Worm (Caenorhabditis elegans): Measurements from ENCODE around the gene npax-3.

DNA sequence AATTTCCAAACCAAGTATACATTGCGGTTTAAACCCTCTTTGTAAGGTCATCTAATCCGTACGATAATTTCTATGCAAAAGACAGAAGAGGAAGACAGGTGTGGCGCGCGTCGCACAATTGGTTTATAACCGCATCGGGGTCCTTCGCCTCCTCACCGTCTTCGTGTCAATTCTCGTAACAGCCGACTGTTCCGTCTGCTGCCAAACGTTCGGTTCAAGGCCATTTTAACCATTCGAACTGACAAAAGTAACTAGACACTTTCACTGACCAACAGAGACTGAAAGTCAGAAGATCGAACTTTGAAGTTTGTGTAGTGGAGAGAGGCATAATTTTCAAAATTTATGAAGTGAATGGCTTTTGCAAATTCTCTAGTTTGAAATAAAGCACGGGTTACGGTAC, 12.0 kb downstream of the npax-3 start:
- TF ChIP-seq ztf-4 (tag; optimal IDR thresholded peaks at IDR 0.05) = no peak
- no peak for TF ChIP-seq nhr-76 (tag; optimal IDR thresholded peaks at IDR 0.05)
- no peak for TF ChIP-seq unc-62 (GFP tag; optimal IDR thresholded peaks at IDR 0.05)
- TF ChIP-seq tbx-2 (tag; optimal IDR thresholded peaks at IDR 0.05) = no peak
- TF ChIP-seq lin-15B (tag; optimal IDR thresholded peaks at IDR 0.05) = no peak
- TF ChIP-seq lin-39 (tag; optimal IDR thresholded peaks at IDR 0.05) = no peak
- TF ChIP-seq egl-27 (tag; optimal IDR thresholded peaks at IDR 0.05) = no peak
- TF ChIP-seq elt-1 (tag; optimal IDR thresholded peaks at IDR 0.05) = no peak
- no peak for TF ChIP-seq nhr-67 (tag; optimal IDR thresholded peaks at IDR 0.05)
- TF ChIP-seq ztf-11 (tag; optimal IDR thresholded peaks at IDR 0.05) = no peak
- TF ChIP-seq pqm-1 (tag; optimal IDR thresholded peaks at IDR 0.05) = no peak
- TF ChIP-seq nhr-237 (tag; optimal IDR thresholded peaks at IDR 0.05) = no peak
- no peak for TF ChIP-seq ama-1 (optimal IDR thresholded peaks at IDR 0.05)
